Fruit fly (Drosophila melanogaster) whole organism, prepupa: Measurements from ENCODE around the gene CG31075.

ENCODE experiments used
- Blimp-1 ChIP-seq: fragments of 200-800 bp; sonication (Bioruptor generic); optimal IDR thresholded peaks from 3 replicates; lab custom pipeline; 2017; ENCODE audit warnings: missing biosample characterization, missing genetic modification characterization, mild to moderate bottlenecking, moderate library complexity, missing genetic modification reagents
- CG10631 ChIP-seq: fragments of 200-800 bp; sonication (Bioruptor generic); optimal IDR thresholded peaks from 2 replicates; lab custom pipeline; 2016; ENCODE audit warnings: missing biosample characterization, missing genetic modification characterization
- CG10669 ChIP-seq: fragments of 200-800 bp; sonication (Bioruptor generic); optimal IDR thresholded peaks from 3 replicates; lab custom pipeline; 2018; ENCODE audit warnings: missing biosample characterization, mild to moderate bottlenecking, missing genetic modification characterization, moderate library complexity
- CG11294 ChIP-seq: fragments of 200-800 bp; sonication (Bioruptor generic); IDR thresholded peaks from 2 replicates; pipeline ENCODE4 v1.3.6; 2022; ENCODE audit warnings: missing biosample characterization, missing genetic modification characterization
- CG11762 ChIP-seq: fragments of 200-800 bp; sonication (Bioruptor generic); optimal IDR thresholded peaks from 3 replicates; lab custom pipeline; 2016; ENCODE audit warnings: missing biosample characterization, missing genetic modification characterization; ENCODE audit not compliant: insufficient read depth
- CG11902 ChIP-seq: fragments of 200-800 bp; sonication (Bioruptor generic); optimal IDR thresholded peaks from 3 replicates; lab custom pipeline; 2016; ENCODE audit warnings: missing biosample characterization, missing genetic modification characterization
- CG16779 ChIP-seq: fragments of 200-800 bp; sonication (Bioruptor generic); optimal IDR thresholded peaks from 3 replicates; lab custom pipeline; 2017; ENCODE audit warnings: missing biosample characterization, mild to moderate bottlenecking, missing genetic modification characterization
- CG31627 ChIP-seq: fragments of 200-800 bp; sonication (Bioruptor generic); optimal IDR thresholded peaks from 3 replicates; lab custom pipeline; 2016; ENCODE audit warnings: missing biosample characterization, missing genetic modification characterization
- CG32006 ChIP-seq: fragments of 200-800 bp; sonication (Bioruptor generic); optimal IDR thresholded peaks from 3 replicates; lab custom pipeline; 2017; ENCODE audit warnings: missing biosample characterization, mild to moderate bottlenecking, missing genetic modification characterization
- CG34406 ChIP-seq: fragments of 200-800 bp; sonication (Bioruptor generic); optimal IDR thresholded peaks from 3 replicates; lab custom pipeline; 2016; ENCODE audit warnings: missing biosample characterization, missing genetic modification characterization
- CG3919 ChIP-seq: fragments of 200-800 bp; sonication (Bioruptor generic); optimal IDR thresholded peaks from 3 replicates; lab custom pipeline; 2016; ENCODE audit warnings: missing biosample characterization, missing genetic modification characterization
- CG4318 ChIP-seq: fragments of 200-800 bp; sonication (Bioruptor generic); optimal IDR thresholded peaks from 3 replicates; lab custom pipeline; 2017; ENCODE audit warnings: missing biosample characterization, mild to moderate bottlenecking, missing genetic modification characterization
- CG6276 ChIP-seq: fragments of 200-800 bp; sonication (Bioruptor generic); optimal IDR thresholded peaks from 2 replicates; lab custom pipeline; 2017; ENCODE audit warnings: missing biosample characterization, mild to moderate bottlenecking, missing genetic modification characterization
- CG6792 ChIP-seq: fragments of 200-800 bp; sonication (Bioruptor generic); optimal IDR thresholded peaks from 3 replicates; lab custom pipeline; 2016; ENCODE audit warnings: missing biosample characterization, missing genetic modification characterization
- CG6808 ChIP-seq: fragments of 200-800 bp; sonication (Bioruptor generic); optimal IDR thresholded peaks from 3 replicates; lab custom pipeline; 2017; ENCODE audit warnings: missing biosample characterization, missing genetic modification characterization, mild to moderate bottlenecking, moderate library complexity, missing genetic modification reagents
- CG6854 ChIP-seq: fragments of 200-800 bp; sonication (Bioruptor generic); optimal IDR thresholded peaks from 2 replicates; lab custom pipeline; 2017; ENCODE audit warnings: missing biosample characterization, mild to moderate bottlenecking, missing genetic modification characterization
- CG8119 ChIP-seq: fragments of 200-800 bp; sonication (Bioruptor generic); IDR thresholded peaks from 3 replicates; pipeline ENCODE4 v1.3.6; 2022; ENCODE audit warnings: missing biosample characterization, missing genetic modification characterization
- CG8319 ChIP-seq: fragments of 200-800 bp; sonication (Bioruptor generic); optimal IDR thresholded peaks from 3 replicates; lab custom pipeline; 2016; ENCODE audit warnings: missing biosample characterization, missing genetic modification characterization
- CG8632 ChIP-seq: fragments of 200-800 bp; sonication (Bioruptor generic); optimal IDR thresholded peaks from 3 replicates; lab custom pipeline; 2016; ENCODE audit warnings: missing biosample characterization, missing genetic modification characterization
- CG9139 ChIP-seq: fragments of 200-800 bp; sonication (Bioruptor generic); optimal IDR thresholded peaks from 3 replicates; lab custom pipeline; 2017; ENCODE audit warnings: missing biosample characterization, mild to moderate bottlenecking, missing genetic modification characterization
- Eip75B ChIP-seq: fragments of 200-800 bp; sonication (Bioruptor generic); optimal IDR thresholded peaks from 3 replicates; lab custom pipeline; 2016; ENCODE audit warnings: missing biosample characterization, missing genetic modification characterization
- Eip78C ChIP-seq: fragments of 200-800 bp; sonication (Bioruptor generic); peaks from one replicate; lab custom pipeline; 2016; ENCODE audit warnings: missing biosample characterization, missing genetic modification characterization
- Eip93F ChIP-seq: fragments of 200-800 bp; sonication (Bioruptor generic); optimal IDR thresholded peaks from 2 replicates; lab custom pipeline; 2016; ENCODE audit warnings: missing biosample characterization, mild to moderate bottlenecking, missing genetic modification characterization
- Ets21C ChIP-seq: fragments of 200-800 bp; sonication (Bioruptor generic); optimal IDR thresholded peaks from 3 replicates; lab custom pipeline; 2016; ENCODE audit warnings: missing biosample characterization, missing genetic modification characterization
- Ets96B ChIP-seq: fragments of 200-800 bp; optimal IDR thresholded peaks from 2 replicates; lab custom pipeline; 2019; ENCODE audit warnings: missing biosample characterization, mild to moderate bottlenecking, missing genetic modification characterization, moderate library complexity
- Gug ChIP-seq: fragments of 200-800 bp; sonication (Bioruptor generic); IDR thresholded peaks from 2 replicates; pipeline ENCODE4 v1.3.6; 2022; ENCODE audit warnings: missing biosample characterization, missing genetic modification characterization
- Hr38 ChIP-seq: sonication (Bioruptor generic); optimal IDR thresholded peaks from 2 replicates; lab custom pipeline; 2016; ENCODE audit warnings: missing biosample characterization, missing genetic modification characterization
- Hr39 ChIP-seq: fragments of 200-800 bp; sonication (Bioruptor generic); optimal IDR thresholded peaks from 2 replicates; lab custom pipeline; 2016; ENCODE audit warnings: missing biosample characterization, missing genetic modification characterization
- Hr4 ChIP-seq: fragments of 200-800 bp; sonication (Bioruptor generic); optimal IDR thresholded peaks from 3 replicates; lab custom pipeline; 2016; ENCODE audit warnings: missing biosample characterization, missing genetic modification characterization
- Lpt ChIP-seq: fragments of 200-800 bp; sonication (Bioruptor generic); optimal IDR thresholded peaks from 3 replicates; lab custom pipeline; 2016; ENCODE audit warnings: missing biosample characterization, missing genetic modification characterization
- OdsH ChIP-seq: fragments of 200-800 bp; sonication (Bioruptor generic); optimal IDR thresholded peaks from 3 replicates; lab custom pipeline; 2016; ENCODE audit warnings: missing biosample characterization, missing genetic modification characterization
- Sox14 ChIP-seq: fragments of 200-800 bp; sonication (Bioruptor generic); optimal IDR thresholded peaks from 3 replicates; lab custom pipeline; 2016; ENCODE audit warnings: missing biosample characterization, missing genetic modification characterization
- Sox15 ChIP-seq: fragments of 200-800 bp; sonication (Bioruptor generic); optimal IDR thresholded peaks from 3 replicates; lab custom pipeline; 2016; ENCODE audit warnings: missing biosample characterization, missing genetic modification characterization
- achi ChIP-seq: fragments of 200-800 bp; sonication (Bioruptor generic); optimal IDR thresholded peaks from 3 replicates; lab custom pipeline; 2016; ENCODE audit warnings: missing biosample characterization, missing genetic modification characterization
- acj6 ChIP-seq: fragments of 200-800 bp; sonication (Bioruptor generic); optimal IDR thresholded peaks from 3 replicates; lab custom pipeline; 2016; ENCODE audit warnings: missing biosample characterization, missing genetic modification characterization
- cyc ChIP-seq: fragments of 200-800 bp; sonication (Bioruptor generic); optimal IDR thresholded peaks from 3 replicates; lab custom pipeline; 2016; ENCODE audit warnings: missing biosample characterization, missing genetic modification characterization
- dac ChIP-seq: fragments of 200-800 bp; sonication (Bioruptor generic); optimal IDR thresholded peaks from 2 replicates; lab custom pipeline; 2017; ENCODE audit warnings: missing biosample characterization, mild to moderate bottlenecking, missing genetic modification characterization
- dsx ChIP-seq: fragments of 200-800 bp; optimal IDR thresholded peaks from 3 replicates; lab custom pipeline; 2019; ENCODE audit warnings: missing biosample characterization, mild to moderate bottlenecking, missing genetic modification characterization, moderate library complexity; ENCODE audit not compliant: poor library complexity, severe bottlenecking
- eg ChIP-seq: fragments of 200-800 bp; sonication (Bioruptor generic); IDR thresholded peaks from 3 replicates; pipeline ENCODE4 v1.3.6; 2022; ENCODE audit warnings: missing biosample characterization, missing genetic modification characterization
- esn ChIP-seq: fragments of 200-800 bp; sonication (Bioruptor generic); optimal IDR thresholded peaks from 2 replicates; lab custom pipeline; 2016; ENCODE audit warnings: missing biosample characterization, mild to moderate bottlenecking, missing genetic modification characterization, moderate library complexity
- fd59A ChIP-seq: fragments of 200-800 bp; sonication (Bioruptor generic); optimal IDR thresholded peaks from 2 replicates; lab custom pipeline; 2017; ENCODE audit warnings: missing biosample characterization, mild to moderate bottlenecking, missing genetic modification characterization, missing genetic modification reagents
- fkh ChIP-seq: fragments of 200-800 bp; sonication (Bioruptor generic); optimal IDR thresholded peaks from 3 replicates; lab custom pipeline; 2017; ENCODE audit warnings: missing biosample characterization, mild to moderate bottlenecking, missing genetic modification characterization, moderate library complexity
- lz ChIP-seq: fragments of 200-800 bp; sonication (Bioruptor generic); optimal IDR thresholded peaks from 3 replicates; lab custom pipeline; 2016; ENCODE audit warnings: missing biosample characterization, missing genetic modification characterization
- net ChIP-seq: fragments of 200-800 bp; sonication (Bioruptor generic); optimal IDR thresholded peaks from 3 replicates; lab custom pipeline; 2016; ENCODE audit warnings: missing biosample characterization, missing genetic modification characterization
- salr ChIP-seq, 2 experiments: fragments of 200-800 bp; sonication (Bioruptor generic); optimal IDR thresholded peaks; 3 replicates each; lab custom pipeline; 2016 to 2018; ENCODE audit warnings: missing biosample characterization in 2 of 2, missing genetic modification characterization in 2 of 2, mild to moderate bottlenecking in 1 of 2
- ss ChIP-seq, 2 experiments: fragments of 200-800 bp; sonication (Bioruptor generic); optimal IDR thresholded peaks; 2 replicates in 1 of 2; 3 replicates in 1 of 2; lab custom pipeline; 2017 to 2018; ENCODE audit warnings: mild to moderate bottlenecking in 2 of 2, missing biosample characterization in 2 of 2, missing genetic modification characterization in 2 of 2, moderate library complexity in 1 of 2
- svp ChIP-seq: fragments of 200-800 bp; sonication (Bioruptor generic); peaks from one replicate; lab custom pipeline; 2016; ENCODE audit warnings: missing biosample characterization, missing genetic modification characterization
- topi ChIP-seq: fragments of 200-800 bp; sonication (Bioruptor generic); optimal IDR thresholded peaks from 3 replicates; lab custom pipeline; 2016; ENCODE audit warnings: missing biosample characterization, missing genetic modification characterization
- vri ChIP-seq: fragments of 200-800 bp; sonication (Bioruptor generic); optimal IDR thresholded peaks from 3 replicates; lab custom pipeline; 2016; ENCODE audit warnings: missing biosample characterization, mild to moderate bottlenecking, missing genetic modification characterization

The CG31075 gene

dm6 chr3R:26945233-26945632 is 43.1 kb downstream of the CG31075 start, which contains the start of gene CG14252:
CG14252 (plus strand) TSS chr3R:26945534.
- no peak for TF ChIP-seq CG11762 (GFP tag; lab: Kevin White, UChicago)
- peak; percentile 3 for TF ChIP-seq Sox14 (GFP tag; lab: Kevin White, UChicago)
- peak; percentile 96 for TF ChIP-seq fkh (GFP tag; lab: Kevin White, UChicago)
- TF ChIP-seq Ets96B (tag; lab: Kevin White, UChicago), result no peak
- no peak for TF ChIP-seq CG10631 (GFP tag; lab: Kevin White, UChicago)
- no peak for TF ChIP-seq OdsH (GFP tag; lab: Kevin White, UChicago)
- no peak for TF ChIP-seq CG6854
- peak; percentile 3 for TF ChIP-seq esn
- no peak for TF ChIP-seq svp (GFP tag; lab: Kevin White, UChicago)
- TF ChIP-seq topi (GFP tag; lab: Kevin White, UChicago), result peak; percentile 4
- TF ChIP-seq Eip78C (GFP tag; lab: Kevin White, UChicago), result peak; percentile 70
- no peak for TF ChIP-seq Gug
- TF ChIP-seq Ets21C, result no peak
- TF ChIP-seq, all 60 proteins: peak for 5

DNA sequence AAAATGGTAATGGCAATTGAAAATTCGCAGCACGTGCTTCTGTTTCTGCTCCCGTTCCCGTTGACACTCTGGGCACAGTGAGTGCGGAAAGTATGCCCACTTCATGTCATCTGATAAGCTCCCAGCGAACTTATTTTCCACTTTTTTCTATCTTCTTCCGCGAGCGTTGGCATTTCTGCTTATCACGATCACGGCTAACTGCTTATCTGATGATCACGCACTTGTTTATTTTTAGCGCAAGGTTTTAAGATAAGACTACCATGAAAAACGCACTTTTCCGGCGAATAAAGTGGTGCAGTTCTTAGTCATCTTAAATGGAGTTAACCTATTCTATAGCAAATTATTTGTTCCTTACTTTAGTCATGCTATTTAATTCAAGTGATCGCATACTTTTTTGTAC is 50.9 kb downstream of the CG31075 start:
- TF ChIP-seq CG9139 (GFP tag; lab: Kevin White, UChicago) (no peak), Eip78C (GFP tag; lab: Kevin White, UChicago) (peak; percentile 84), Sox14 (GFP tag; lab: Kevin White, UChicago) (peak; percentile 55), CG31627 (GFP tag; lab: Kevin White, UChicago) (peak; percentile 48), Hr38 (GFP tag; lab: Kevin White, UChicago) (no peak), net (GFP tag; lab: Kevin White, UChicago) (peak; percentile 45), ss (GFP tag; optimal IDR thresholded peaks at IDR 0.05; lab: Kevin White, UChicago) (no peak), dsx (GFP tag; lab: Kevin White, UChicago) (no peak), Eip75B (peak; percentile 24), CG32006 (GFP tag; lab: Kevin White, UChicago) (peak; percentile 74), cyc (GFP tag; lab: Kevin White, UChicago) (peak; percentile 36), CG11902 (GFP tag; lab: Kevin White, UChicago) (peak; percentile 28), CG6808 (GFP tag; lab: Kevin White, UChicago) (peak; percentile 27), CG10669 (GFP tag; lab: Kevin White, UChicago) (peak; percentile 41), CG3919 (peak; percentile 56), fkh (GFP tag; lab: Kevin White, UChicago) (no peak), CG6792 (GFP tag; lab: Kevin White, UChicago) (peak; percentile 20), Ets21C (peak; percentile 25), Hr39 (GFP tag; lab: Kevin White, UChicago) (peak; percentile 62), CG6276 (GFP tag; lab: Kevin White, UChicago) (peak; percentile 50), CG10631 (GFP tag; lab: Kevin White, UChicago) (peak; percentile 11), Gug (no peak), Blimp-1 (no peak), acj6 (peak; percentile 45), CG4318 (GFP tag; lab: Kevin White, UChicago) (peak; percentile 31), CG34406 (GFP tag; lab: Kevin White, UChicago) (no peak), fd59A (no peak), CG8632 (GFP tag; lab: Kevin White, UChicago) (no peak), eg (GFP tag; lab: Robert Waterston, UW) (0 out of 3 replicates have a peak, but pooled peaks have one; percentile 30), salr (GFP tag; optimal IDR thresholded peaks at IDR 0.05; lab: Kevin White, UChicago) (peak in 1 of 2 experiments; percentile 51), Eip93F (no peak), achi (GFP tag; lab: Kevin White, UChicago) (peak; percentile 46), CG6854 (no peak), Hr4 (GFP tag; lab: Kevin White, UChicago) (peak; percentile 63), vri (GFP tag; lab: Kevin White, UChicago) (no peak), CG8119 (GFP tag; lab: Robert Waterston, UW) (peak; percentile 51; the same call in 1 of the 3 replicates), CG11294 (GFP tag; lab: Robert Waterston, UW) (no peak), dac (GFP tag; lab: Kevin White, UChicago) (peak; percentile 5), Lpt (GFP tag; lab: Kevin White, UChicago) (peak; percentile 17), lz (GFP tag; lab: Kevin White, UChicago) (peak; percentile 26), Sox15 (peak; percentile 24), CG16779 (no peak), CG8319 (GFP tag; lab: Kevin White, UChicago) (peak; percentile 17)
